Worm (Caenorhabditis elegans) whole organism, late embryonic: Measurements from ENCODE around the gene C18E9.7.

ENCODE experiments used
- K09A11.1 ChIP-seq: sonication (generic microtip); optimal IDR thresholded peaks from 2 replicates; lab custom pipeline; 2017; ENCODE audit warnings: antibody characterized with exemption, mild to moderate bottlenecking, missing genetic modification characterization, missing compliant biosample characterization; ENCODE audit not compliant: insufficient read depth
- ceh-24 ChIP-seq: sonication (generic microtip); optimal IDR thresholded peaks from 2 replicates; lab custom pipeline; 2016; ENCODE audit warnings: mild to moderate bottlenecking, missing genetic modification characterization, missing compliant biosample characterization
- ceh-9 ChIP-seq: sonication (generic microtip); optimal IDR thresholded peaks from 2 replicates; lab custom pipeline; 2016; ENCODE audit warnings: mild to moderate bottlenecking, missing genetic modification characterization, inconsistent platforms, missing compliant biosample characterization
- che-1 ChIP-seq: sonication (generic microtip); optimal IDR thresholded peaks from 2 replicates; lab custom pipeline; 2016; ENCODE audit warnings: mild to moderate bottlenecking, missing genetic modification characterization, missing compliant biosample characterization
- ets-4 ChIP-seq: sonication (generic microtip); optimal IDR thresholded peaks from 2 replicates; lab custom pipeline; 2016; ENCODE audit warnings: missing genetic modification characterization, missing compliant biosample characterization
- eyg-1 ChIP-seq: sonication (generic microtip); optimal IDR thresholded peaks from 2 replicates; lab custom pipeline; 2016; ENCODE audit warnings: missing genotype, missing genetic modification characterization, missing compliant biosample characterization
- fkh-10 ChIP-seq: fragments of 150-350 bp; optimal IDR thresholded peaks from 2 replicates; lab custom pipeline; 2014; ENCODE audit warnings: missing biosample characterization, missing genetic modification reagents, missing genetic modification characterization
- fkh-6 ChIP-seq: sonication (generic microtip); optimal IDR thresholded peaks from 2 replicates; lab custom pipeline; 2016; ENCODE audit warnings: missing genetic modification characterization, missing compliant biosample characterization
- hlh-8 ChIP-seq: sonication (generic microtip); optimal IDR thresholded peaks from 2 replicates; lab custom pipeline; 2016; ENCODE audit warnings: missing genotype, missing genetic modification characterization, missing compliant biosample characterization
- nhr-11 ChIP-seq: fragments of 150-350 bp; optimal IDR thresholded peaks from 2 replicates; lab custom pipeline; 2014; ENCODE audit warnings: missing biosample characterization, missing genetic modification characterization
- odd-2 ChIP-seq: sonication (generic microtip); optimal IDR thresholded peaks from 2 replicates; lab custom pipeline; 2017; ENCODE audit warnings: antibody characterized with exemption, mild to moderate bottlenecking, missing genetic modification characterization, missing compliant biosample characterization
- pax-1 ChIP-seq: fragments of 150-350 bp; optimal IDR thresholded peaks from 2 replicates; lab custom pipeline; 2014; ENCODE audit warnings: missing biosample characterization, missing genetic modification characterization
- pqm-1 ChIP-seq: sonication (generic microtip); optimal IDR thresholded peaks from 2 replicates; lab custom pipeline; 2016; ENCODE audit warnings: missing genetic modification characterization, missing compliant biosample characterization

- TF ChIP-seq ets-4 (tag; lab: Kevin White, UChicago) (no peak), pax-1 (tag; lab: Kevin White, UChicago) (no peak), eyg-1 (tag; lab: Kevin White, UChicago) (no peak), ceh-9 (tag; lab: Kevin White, UChicago) (no peak), fkh-6 (tag; lab: Kevin White, UChicago) (no peak), che-1 (tag; lab: Kevin White, UChicago) (no peak), odd-2 (tag; lab: Kevin White, UChicago) (no peak), fkh-10 (no peak), hlh-8 (tag; lab: Kevin White, UChicago) (no peak), K09A11.1 (tag; lab: Kevin White, UChicago) (no peak), nhr-11 (tag; lab: Kevin White, UChicago) (no peak), pqm-1 (no peak), ceh-24 (tag; lab: Kevin White, UChicago) (no peak)
These were observed 20.4 kb downstream of the C18E9.7 start for ce11 chrII:8962206-8962605.
